Worm (Caenorhabditis elegans): ENCODE results near the gene sod-5.

DNA sequence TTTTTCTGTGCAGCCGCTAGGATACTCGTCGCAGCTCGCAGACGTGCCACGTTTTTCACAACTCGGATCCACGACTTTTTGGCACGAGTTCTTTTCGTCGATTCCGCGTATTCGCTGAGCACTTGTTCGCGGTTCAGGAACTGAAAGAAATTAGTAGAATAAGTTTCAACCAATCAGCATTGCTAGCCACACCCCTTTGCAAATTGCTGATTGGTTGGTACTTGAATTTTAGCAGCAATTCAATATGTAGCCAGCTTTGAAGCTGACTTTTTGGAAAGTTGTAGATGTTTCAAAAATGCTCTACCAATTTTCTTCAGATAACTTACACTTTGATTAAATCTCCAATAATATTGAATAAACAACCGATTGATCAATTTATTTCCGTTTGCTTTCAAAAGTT, 23.8 kb downstream of the sod-5 start:
- TF ChIP-seq ets-4 (GFP tag; optimal IDR thresholded peaks at IDR 0.05) (no peak), madf-3 (GFP tag; IDR thresholded peaks at IDR 0.05) (no peak)
